Worm (Caenorhabditis elegans): Measurements from ENCODE around the gene inx-18.

Gene inx-18

ce11 chrIV:627237-627636, 21.1 kb downstream of the inx-18 start, which contains the start of gene nhr-76:
Gene nhr-76 (plus strand): TSS chrIV:627537.
- TF ChIP-seq him-1 (tag; optimal IDR thresholded peaks at IDR 0.05) (no peak), W03F9.2 (tag; optimal IDR thresholded peaks at IDR 0.05) (no peak), dao-5 (tag; optimal IDR thresholded peaks at IDR 0.05) (no peak)

ce11 chrIV:630598-630997, 24.4 kb downstream of the inx-18 start:
- no peak for TF ChIP-seq him-1 (tag; optimal IDR thresholded peaks at IDR 0.05)
- TF ChIP-seq dao-5 (tag; optimal IDR thresholded peaks at IDR 0.05) = no peak
- no peak for TF ChIP-seq W03F9.2 (tag; optimal IDR thresholded peaks at IDR 0.05)

ce11 chrIV:631869-632268, 25.7 kb downstream of the inx-18 start:
- TF ChIP-seq W03F9.2 (tag; optimal IDR thresholded peaks at IDR 0.05) (no peak), dao-5 (tag; optimal IDR thresholded peaks at IDR 0.05) (no peak), him-1 (tag; optimal IDR thresholded peaks at IDR 0.05) (no peak)

ce11 chrIV:633565-633964, 27.4 kb downstream of the inx-18 start:
- TF ChIP-seq him-1 (tag; optimal IDR thresholded peaks at IDR 0.05) (no peak), W03F9.2 (tag; optimal IDR thresholded peaks at IDR 0.05) (no peak), dao-5 (tag; optimal IDR thresholded peaks at IDR 0.05) (no peak)

ce11 chrIV:639167-639566, 33.0 kb downstream of the inx-18 start:
- TF ChIP-seq dao-5 (tag; optimal IDR thresholded peaks at IDR 0.05) (no peak), W03F9.2 (tag; optimal IDR thresholded peaks at IDR 0.05) (no peak), him-1 (tag; optimal IDR thresholded peaks at IDR 0.05) (no peak)

ce11 chrIV:643481-643880, 37.3 kb downstream of the inx-18 start:
- TF ChIP-seq dao-5 (tag; optimal IDR thresholded peaks at IDR 0.05) (no peak), W03F9.2 (tag; optimal IDR thresholded peaks at IDR 0.05) (no peak), him-1 (tag; optimal IDR thresholded peaks at IDR 0.05) (no peak)

ce11 chrIV:648362-648761, 42.2 kb downstream of the inx-18 start:
- TF ChIP-seq dao-5 (tag; optimal IDR thresholded peaks at IDR 0.05) (no peak), him-1 (tag; optimal IDR thresholded peaks at IDR 0.05) (no peak), W03F9.2 (tag; optimal IDR thresholded peaks at IDR 0.05) (no peak)

ce11 chrIV:649365-649764, 43.2 kb downstream of the inx-18 start, which contains the start of gene K11H12.9:
Gene K11H12.9 (plus strand): TSS chrIV:649665.
- no peak for TF ChIP-seq W03F9.2 (tag; optimal IDR thresholded peaks at IDR 0.05)
- no peak for TF ChIP-seq him-1 (tag; optimal IDR thresholded peaks at IDR 0.05)
- no peak for TF ChIP-seq dao-5 (tag; optimal IDR thresholded peaks at IDR 0.05)

ce11 chrIV:653138-653848, 47.1 kb downstream of the inx-18 start, which contains the start of gene K11H12.1:
Gene K11H12.1 (minus strand): TSS chrIV:653421.
- TF ChIP-seq dao-5 (tag; optimal IDR thresholded peaks at IDR 0.05) (no peak), W03F9.2 (tag; optimal IDR thresholded peaks at IDR 0.05) (no peak), him-1 (tag; optimal IDR thresholded peaks at IDR 0.05) (no peak)

- TF ChIP-seq him-1 (tag; optimal IDR thresholded peaks at IDR 0.05) = peak; percentile 100
- peak; percentile 83 for TF ChIP-seq dao-5 (tag; optimal IDR thresholded peaks at IDR 0.05)
- TF ChIP-seq W03F9.2 (tag; optimal IDR thresholded peaks at IDR 0.05) = peak; percentile 99
These were observed 48.6 kb downstream of the inx-18 start, which contains the start of the genes rpl-15 and K11H12.8 for ce11 chrIV:654526-655440. Gene rpl-15 (minus strand): TSS chrIV:654576. Gene K11H12.8 (plus strand): TSS chrIV:655390.

ce11 chrIV:657046-657445, 50.9 kb downstream of the inx-18 start:
- no peak for TF ChIP-seq W03F9.2 (tag; optimal IDR thresholded peaks at IDR 0.05)

ce11 chrIV:657932-658331, 51.8 kb downstream of the inx-18 start:
- TF ChIP-seq dao-5 (tag; optimal IDR thresholded peaks at IDR 0.05) = no peak
- no peak for TF ChIP-seq him-1 (tag; optimal IDR thresholded peaks at IDR 0.05)
- TF ChIP-seq W03F9.2 (tag; optimal IDR thresholded peaks at IDR 0.05) = no peak

- TF ChIP-seq W03F9.2 (tag; optimal IDR thresholded peaks at IDR 0.05) = no peak
- TF ChIP-seq him-1 (tag; optimal IDR thresholded peaks at IDR 0.05) = no peak
- no peak for TF ChIP-seq dao-5 (tag; optimal IDR thresholded peaks at IDR 0.05)
These were observed 52.5 kb downstream of the inx-18 start for ce11 chrIV:658497-659177.
